Worm (Caenorhabditis elegans) whole organism, mixed stage, embryonic: ENCODE results near the gene cank-26.

Experiments
- bed-3 ChIP-seq: fragments of 200-800 bp; sonication (Bioruptor generic); optimal IDR thresholded peaks from 3 replicates; lab custom pipeline; 2018; ENCODE audit warnings: mild to moderate bottlenecking, missing genetic modification characterization, moderate library complexity, missing compliant biosample characterization
- blmp-1 ChIP-seq: fragments of 150-350 bp; optimal IDR thresholded peaks from 2 replicates; lab custom pipeline; 2014; ENCODE audit warnings: missing biosample characterization, missing genetic modification characterization
- ceh-43 ChIP-seq: fragments of 200-800 bp; sonication (Bioruptor generic); optimal IDR thresholded peaks from 2 replicates; lab custom pipeline; 2018; ENCODE audit warnings: mild to moderate bottlenecking, missing genetic modification characterization, moderate library complexity, missing compliant biosample characterization
- ceh-83 ChIP-seq: fragments of 200-800 bp; sonication (Bioruptor generic); optimal IDR thresholded peaks from 2 replicates; lab custom pipeline; 2018; ENCODE audit warnings: mild to moderate bottlenecking, missing genetic modification characterization, missing compliant biosample characterization
- ces-1 ChIP-seq: fragments of 150-350 bp; optimal IDR thresholded peaks from 2 replicates; lab custom pipeline; 2014; ENCODE audit warnings: missing biosample characterization, missing genetic modification reagents, missing genetic modification characterization
- cnd-1 ChIP-seq: fragments of 200-800 bp; sonication (Bioruptor generic); optimal IDR thresholded peaks from 2 replicates; lab custom pipeline; 2018; ENCODE audit warnings: mild to moderate bottlenecking, missing genetic modification characterization, missing compliant biosample characterization
- drap-1 ChIP-seq: fragments of 200-800 bp; sonication (Bioruptor generic); optimal IDR thresholded peaks from 3 replicates; lab custom pipeline; 2018; ENCODE audit warnings: mild to moderate bottlenecking, missing genetic modification characterization, missing compliant biosample characterization
- elt-3 ChIP-seq: fragments of 150-350 bp; optimal IDR thresholded peaks from 2 replicates; lab custom pipeline; 2014; ENCODE audit warnings: missing biosample characterization, missing genetic modification characterization
- flh-1 ChIP-seq: fragments of 200-800 bp; sonication (Bioruptor generic); optimal IDR thresholded peaks from 2 replicates; lab custom pipeline; 2018; ENCODE audit warnings: mild to moderate bottlenecking, missing genetic modification characterization, moderate library complexity, missing compliant biosample characterization
- ham-2 ChIP-seq: fragments of 200-800 bp; sonication (Bioruptor generic); optimal IDR thresholded peaks from 2 replicates; lab custom pipeline; 2018; ENCODE audit warnings: mild to moderate bottlenecking, missing genetic modification characterization, missing compliant biosample characterization
- hlh-1 ChIP-seq: fragments of 150-350 bp; optimal IDR thresholded peaks from 2 replicates; lab custom pipeline; 2014; ENCODE audit warnings: missing biosample characterization, missing genetic modification reagents, missing genetic modification characterization
- lin-13 ChIP-seq: fragments of 150-350 bp; optimal IDR thresholded peaks from 2 replicates; lab custom pipeline; 2014; ENCODE audit warnings: missing biosample characterization, missing genetic modification characterization
- lin-32 ChIP-seq: fragments of 200-800 bp; sonication (Bioruptor generic); optimal IDR thresholded peaks from 2 replicates; lab custom pipeline; 2018; ENCODE audit warnings: mild to moderate bottlenecking, missing genetic modification characterization, missing compliant biosample characterization
- lsy-2 ChIP-seq: fragments of 150-350 bp; optimal IDR thresholded peaks from 2 replicates; lab custom pipeline; 2014; ENCODE audit warnings: missing biosample characterization, missing genetic modification characterization
- mab-5 ChIP-seq: fragments of 150-350 bp; optimal IDR thresholded peaks from 2 replicates; lab custom pipeline; 2014; ENCODE audit warnings: missing biosample characterization, missing genetic modification characterization
- mep-1 ChIP-seq: fragments of 150-350 bp; optimal IDR thresholded peaks from 2 replicates; lab custom pipeline; 2017; ENCODE audit warnings: missing biosample characterization, missing genetic modification reagents, missing genetic modification characterization, inconsistent platforms
- mls-2 ChIP-seq: sonication (generic microtip); optimal IDR thresholded peaks from 2 replicates; lab custom pipeline; 2016; ENCODE audit warnings: mild to moderate bottlenecking, missing genetic modification characterization, moderate library complexity, missing compliant biosample characterization
- nhr-12 ChIP-seq: fragments of 150-350 bp; optimal IDR thresholded peaks from 2 replicates; lab custom pipeline; 2014; ENCODE audit warnings: missing biosample characterization, missing genetic modification characterization
- nhr-2 ChIP-seq: fragments of 150-350 bp; optimal IDR thresholded peaks from 2 replicates; lab custom pipeline; 2014; ENCODE audit warnings: missing biosample characterization, missing genetic modification characterization
- nhr-237 ChIP-seq: fragments of 150-350 bp; optimal IDR thresholded peaks from 2 replicates; lab custom pipeline; 2014; ENCODE audit warnings: missing biosample characterization, missing genetic modification characterization
- nhr-76 ChIP-seq: sonication (generic microtip); optimal IDR thresholded peaks from 2 replicates; lab custom pipeline; 2017; ENCODE audit warnings: missing biosample characterization, missing genetic modification characterization
- sem-2 ChIP-seq: fragments of 200-800 bp; sonication (Bioruptor generic); optimal IDR thresholded peaks from 2 replicates; lab custom pipeline; 2018; ENCODE audit warnings: mild to moderate bottlenecking, missing genetic modification characterization, missing compliant biosample characterization
- snpc-4 ChIP-seq: fragments of 150-350 bp; optimal IDR thresholded peaks from 2 replicates; lab custom pipeline; 2014; ENCODE audit warnings: missing biosample characterization, missing genetic modification characterization
- sptf-1 ChIP-seq: sonication (generic microtip); optimal IDR thresholded peaks from 2 replicates; lab custom pipeline; 2017; ENCODE audit warnings: mild to moderate bottlenecking, missing genetic modification characterization, moderate library complexity, missing compliant biosample characterization
- tbx-8 ChIP-seq: fragments of 200-800 bp; sonication (Bioruptor generic); optimal IDR thresholded peaks from 2 replicates; lab custom pipeline; 2018; ENCODE audit warnings: mild to moderate bottlenecking, missing genetic modification characterization, moderate library complexity, missing compliant biosample characterization
- unc-120 ChIP-seq: sonication (generic microtip); optimal IDR thresholded peaks from 2 replicates; lab custom pipeline; 2017; ENCODE audit warnings: missing genetic modification characterization, missing compliant biosample characterization; ENCODE audit not compliant: poor library complexity, severe bottlenecking
- unc-39 ChIP-seq: fragments of 150-350 bp; optimal IDR thresholded peaks from 2 replicates; lab custom pipeline; 2014; ENCODE audit warnings: missing biosample characterization, missing genetic modification characterization
- unc-62 ChIP-seq: fragments of 150-350 bp; optimal IDR thresholded peaks from 2 replicates; lab custom pipeline; 2014; ENCODE audit warnings: missing biosample characterization, missing genetic modification reagents, missing genetic modification characterization
- zip-8 ChIP-seq: fragments of 150-350 bp; optimal IDR thresholded peaks from 2 replicates; lab custom pipeline; 2014; ENCODE audit warnings: missing biosample characterization, missing genetic modification characterization
- ztf-11 ChIP-seq: fragments of 150-350 bp; optimal IDR thresholded peaks from 2 replicates; lab custom pipeline; 2014; ENCODE audit warnings: missing biosample characterization, missing genetic modification characterization

The cank-26 gene

ce11 chrII:3947404-3947803, 27.5 kb downstream of the cank-26 start:
- TF ChIP-seq elt-3 (tag; lab: Kevin White, UChicago) (no peak), ztf-11 (tag; lab: Kevin White, UChicago) (no peak), nhr-2 (tag; lab: Kevin White, UChicago) (no peak), hlh-1 (tag; lab: Kevin White, UChicago) (no peak), mab-5 (tag; lab: Kevin White, UChicago) (no peak), unc-39 (no peak), ceh-83 (GFP tag; lab: Kevin White, UChicago) (no peak), cnd-1 (tag; lab: Kevin White, UChicago) (no peak), ham-2 (no peak), flh-1 (GFP tag; lab: Kevin White, UChicago) (no peak), zip-8 (tag; lab: Kevin White, UChicago) (no peak)

DNA sequence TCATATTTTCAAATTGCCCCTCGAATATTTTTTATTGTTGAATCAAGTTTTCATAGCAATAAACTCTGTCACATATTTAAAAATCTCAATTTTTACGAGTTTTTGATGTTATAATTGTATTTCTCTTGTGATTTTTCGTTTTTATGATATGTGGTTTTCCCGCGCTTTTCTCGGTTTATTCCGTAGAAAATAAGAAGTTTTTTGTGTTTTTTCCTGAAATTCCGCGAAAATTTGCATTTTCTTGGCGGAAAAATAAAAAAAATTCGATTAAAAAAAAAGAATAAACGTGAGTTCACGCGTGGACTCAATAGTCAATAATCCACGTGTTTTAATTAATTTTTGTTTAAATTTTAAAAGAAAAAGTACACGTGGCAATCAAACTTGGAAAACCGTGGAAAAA, 38.9 kb downstream of the cank-26 start:
- no peak for TF ChIP-seq lsy-2 (tag; lab: Kevin White, UChicago)
- TF ChIP-seq ceh-83 (GFP tag; lab: Kevin White, UChicago) = no peak

DNA sequence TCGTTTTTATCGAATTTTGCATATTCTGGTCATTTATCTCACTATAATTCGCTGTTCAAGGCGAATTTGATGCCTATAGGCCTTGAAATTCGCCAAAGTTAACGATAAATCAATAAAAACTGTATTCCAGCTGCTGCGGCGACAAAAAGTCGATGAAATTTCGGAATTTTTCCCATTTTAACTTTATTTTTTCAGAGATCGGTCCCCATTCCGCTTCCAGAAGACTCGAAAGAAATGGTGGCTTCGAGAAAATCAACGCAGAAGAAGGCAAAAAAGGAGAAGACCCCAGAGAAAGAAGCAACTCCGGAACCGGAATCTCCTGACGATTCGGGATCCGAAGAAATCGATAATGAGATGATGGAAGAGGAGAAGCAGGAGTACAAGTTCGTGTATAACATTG, 39.8 kb downstream of the cank-26 start:
- TF ChIP-seq cnd-1 (tag; lab: Kevin White, UChicago) (no peak), ham-2 (no peak), unc-120 (tag; lab: Kevin White, UChicago) (no peak), sptf-1 (tag; lab: Kevin White, UChicago) (no peak), lin-32 (GFP tag; lab: Kevin White, UChicago) (no peak), lsy-2 (tag; lab: Kevin White, UChicago) (no peak), bed-3 (GFP tag; lab: Kevin White, UChicago) (no peak), mab-5 (tag; lab: Kevin White, UChicago) (no peak), nhr-2 (tag; lab: Kevin White, UChicago) (no peak), ces-1 (no peak), ceh-43 (GFP tag; lab: Kevin White, UChicago) (no peak), snpc-4 (tag; lab: Kevin White, UChicago) (no peak), nhr-237 (tag; lab: Kevin White, UChicago) (no peak)
- TF ChIP-seq, all 35 proteins: peak for 0

DNA sequence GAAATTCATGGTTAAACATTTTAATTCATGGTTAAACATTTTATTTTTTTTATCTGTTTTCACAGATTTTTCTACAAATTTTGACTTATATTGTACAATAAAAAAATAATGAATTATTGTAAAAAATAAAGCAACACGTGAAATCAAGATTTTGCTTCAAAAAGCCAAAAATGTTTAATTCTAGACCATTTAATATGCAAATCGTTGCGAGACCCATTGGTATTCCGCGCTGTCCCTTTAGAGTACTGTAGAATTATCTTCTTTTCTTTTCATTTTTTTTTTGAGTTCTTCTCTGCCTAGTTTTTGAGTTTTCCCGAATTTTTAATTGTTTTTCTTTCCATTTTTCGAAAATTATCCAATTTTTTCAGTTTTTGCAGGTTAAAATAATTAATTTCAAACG, 40.8 kb downstream of the cank-26 start, which contains the start of gene Y14H12B.1:
Gene Y14H12B.1, plus strand, starts transcription at position 363 of the 400 bp plus-strand sequence.
- TF ChIP-seq sem-2 (GFP tag; lab: Kevin White, UChicago) (no peak), unc-62 (GFP tag; lab: Kevin White, UChicago) (no peak), lsy-2 (tag; lab: Kevin White, UChicago) (no peak), lin-13 (tag; lab: Kevin White, UChicago) (no peak), snpc-4 (tag; lab: Kevin White, UChicago) (no peak), flh-1 (GFP tag; lab: Kevin White, UChicago) (no peak), tbx-8 (GFP tag; lab: Kevin White, UChicago) (no peak), mls-2 (tag; lab: Kevin White, UChicago) (no peak), hlh-1 (tag; lab: Kevin White, UChicago) (no peak), unc-39 (no peak), ceh-43 (GFP tag; lab: Kevin White, UChicago) (no peak), unc-120 (tag; lab: Kevin White, UChicago) (no peak), mab-5 (tag; lab: Kevin White, UChicago) (no peak), cnd-1 (tag; lab: Kevin White, UChicago) (no peak), ces-1 (no peak), drap-1 (GFP tag; lab: Kevin White, UChicago) (no peak), nhr-12 (tag; lab: Kevin White, UChicago) (no peak)

DNA sequence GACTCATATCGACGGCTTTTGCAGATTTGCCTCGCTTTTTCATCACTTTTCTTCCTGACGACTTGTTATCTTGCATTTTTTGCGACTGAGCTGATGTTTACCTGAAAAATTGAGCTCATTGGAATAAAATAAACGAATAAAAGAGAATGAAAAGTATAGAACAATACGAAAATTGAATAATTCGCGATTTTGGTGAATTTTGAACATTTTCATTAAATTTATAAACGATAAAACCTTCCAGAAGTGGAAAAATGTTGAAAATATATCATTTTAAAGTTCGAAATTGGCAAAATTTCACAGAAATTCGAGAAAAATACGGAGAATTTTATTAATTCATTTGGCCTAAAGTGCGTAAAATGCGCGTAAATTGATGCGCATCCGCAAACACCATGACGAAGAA, 41.2 kb downstream of the cank-26 start, which contains the start of gene Y14H12B.2:
Gene Y14H12B.2, minus strand, starts transcription at position 101 of the 400 bp plus-strand sequence.
- TF ChIP-seq lin-13 (tag; lab: Kevin White, UChicago) (no peak), nhr-76 (tag; lab: Kevin White, UChicago) (no peak), nhr-237 (tag; lab: Kevin White, UChicago) (no peak), flh-1 (GFP tag; lab: Kevin White, UChicago) (no peak), nhr-2 (tag; lab: Kevin White, UChicago) (no peak), mab-5 (tag; lab: Kevin White, UChicago) (no peak), blmp-1 (tag; lab: Kevin White, UChicago) (no peak), nhr-12 (tag; lab: Kevin White, UChicago) (no peak), ham-2 (no peak), hlh-1 (tag; lab: Kevin White, UChicago) (no peak), lin-32 (GFP tag; lab: Kevin White, UChicago) (no peak), ceh-83 (GFP tag; lab: Kevin White, UChicago) (no peak), zip-8 (tag; lab: Kevin White, UChicago) (no peak), bed-3 (GFP tag; lab: Kevin White, UChicago) (no peak), sem-2 (GFP tag; lab: Kevin White, UChicago) (no peak), mep-1 (no peak), sptf-1 (tag; lab: Kevin White, UChicago) (no peak), elt-3 (tag; lab: Kevin White, UChicago) (no peak), snpc-4 (tag; lab: Kevin White, UChicago) (no peak)
- TF ChIP-seq, all 35 proteins: peak for 0
